Worm (Caenorhabditis elegans): ENCODE results near the gene hip-1.
A peak's percentile ranks its signal among the peaks of the same experiment; 100 is the strongest.

ce11 chrIII:13643534-13643933 lies 21.2 kb upstream of the hip-1 start, which contains the start of the genes drr-2 and set-16:
- no peak for TF ChIP-seq ref-1 (GFP tag; conservative IDR thresholded peaks at IDR 0.05)
- peak; percentile 31 for TF ChIP-seq med-1 (GFP tag; optimal IDR thresholded peaks at IDR 0.05; ENCODE audit: insufficient read depth)
- TF ChIP-seq T22C8.4 (GFP tag; IDR thresholded peaks at IDR 0.05), result peak; percentile 96
- no peak; the same call in 1 of the 2 replicates for TF ChIP-seq ztf-29 (GFP tag; IDR thresholded peaks at IDR 0.05)
- peak; percentile 84 for TF ChIP-seq flt-1 (GFP tag; IDR thresholded peaks at IDR 0.05)
- TF ChIP-seq cog-1 (tag; optimal IDR thresholded peaks at IDR 0.05), result peak; percentile 98

All from whole organism, midembryonic.